Fruit fly (Drosophila melanogaster): Measurements from ENCODE around the gene fh.

dm6 chrX:9136776-9137550 lies 11.9 kb downstream of the fh start:
- TF ChIP-seq pan (optimal IDR thresholded peaks at IDR 0.05) (no peak), psq (optimal IDR thresholded peaks at IDR 0.05) (no peak)
